Fruit fly (Drosophila melanogaster) Kc167 (cell line): Measurements from ENCODE around the gene CG7536.

Experiments
- Myc ChIP-seq: fragments of >200 bp; optimal IDR thresholded peaks from 2 replicates; lab custom pipeline; 2017; ENCODE audit warnings: missing external identifiers
- Sin3A ChIP-seq: fragments of >200 bp; optimal IDR thresholded peaks from 2 replicates; lab custom pipeline; 2018; ENCODE audit warnings: missing external identifiers
- h ChIP-seq: fragments of >200 bp; optimal IDR thresholded peaks from 3 replicates; lab custom pipeline; 2018; ENCODE audit warnings: missing external identifiers
- insv ChIP-seq: fragments of >200 bp; optimal IDR thresholded peaks from 3 replicates; lab custom pipeline; 2018; ENCODE audit warnings: missing external identifiers
- psq ChIP-seq: fragments of >200 bp; optimal IDR thresholded peaks from 2 replicates; lab custom pipeline; 2017; ENCODE audit warnings: missing external identifiers
- ttk ChIP-seq: sonication (Bioruptor generic); optimal IDR thresholded peaks from 2 replicates; lab custom pipeline; 2017; ENCODE audit warnings: missing external identifiers

CG7536 gene

dm6 chrX:18101778-18102177 is 13.4 kb upstream of the CG7536 start, which contains the start of gene Taf8:
Gene Taf8, plus strand, starts transcription at chrX:18101970.
- TF ChIP-seq psq (lab: Kevin White, UChicago), result no peak
- no peak for TF ChIP-seq h (lab: Kevin White, UChicago)
- TF ChIP-seq insv, result no peak
- no peak for TF ChIP-seq Myc (lab: Kevin White, UChicago)
- no peak for TF ChIP-seq ttk
- TF ChIP-seq Sin3A (lab: Kevin White, UChicago), result no peak

dm6 chrX:18101098-18101711 is 12.9 kb upstream of the CG7536 start, which contains the start of gene Mvb12:
Gene Mvb12, minus strand, starts transcription at chrX:18101314.
- TF ChIP-seq insv (no peak), Sin3A (lab: Kevin White, UChicago) (no peak), psq (lab: Kevin White, UChicago) (no peak), ttk (no peak), h (lab: Kevin White, UChicago) (no peak), Myc (lab: Kevin White, UChicago) (no peak)

- TF ChIP-seq h (lab: Kevin White, UChicago) (no peak), Sin3A (lab: Kevin White, UChicago) (no peak)
Measured at dm6 chrX:18100146-18100669, 11.9 kb upstream of the CG7536 start.

- TF ChIP-seq ttk (no peak), h (lab: Kevin White, UChicago) (no peak), Myc (lab: Kevin White, UChicago) (no peak)
Measured at dm6 chrX:18094747-18095352, 6.5 kb upstream of the CG7536 start.

dm6 chrX:18094130-18094529 is 5.8 kb upstream of the CG7536 start:
- TF ChIP-seq ttk (no peak), psq (lab: Kevin White, UChicago) (no peak), Myc (lab: Kevin White, UChicago) (no peak), h (lab: Kevin White, UChicago) (no peak), Sin3A (lab: Kevin White, UChicago) (no peak), insv (no peak)

dm6 chrX:18092810-18093222 is 4.5 kb upstream of the CG7536 start, which contains the start of gene RhoGAP16F:
Gene RhoGAP16F, plus strand, starts transcription at chrX:18093145.
- TF ChIP-seq insv (no peak), h (lab: Kevin White, UChicago) (no peak)

- TF ChIP-seq Myc (lab: Kevin White, UChicago) (no peak), psq (lab: Kevin White, UChicago) (no peak), ttk (peak; percentile 94), Sin3A (lab: Kevin White, UChicago) (no peak), h (lab: Kevin White, UChicago) (no peak), insv (no peak)
Measured at dm6 chrX:18092126-18092525, 3.8 kb upstream of the CG7536 start.

dm6 chrX:18091159-18091676 is 2.9 kb upstream of the CG7536 start, which contains the start of gene scu:
Gene scu, plus strand, starts transcription at chrX:18091259.
- no peak for TF ChIP-seq ttk
- no peak for TF ChIP-seq psq (lab: Kevin White, UChicago)
- no peak for TF ChIP-seq Sin3A (lab: Kevin White, UChicago)
- no peak for TF ChIP-seq insv
- no peak for TF ChIP-seq h (lab: Kevin White, UChicago)
- no peak for TF ChIP-seq Myc (lab: Kevin White, UChicago)

- no peak for TF ChIP-seq insv
- no peak for TF ChIP-seq h (lab: Kevin White, UChicago)
- no peak for TF ChIP-seq Myc (lab: Kevin White, UChicago)
- no peak for TF ChIP-seq ttk
- TF ChIP-seq Sin3A (lab: Kevin White, UChicago), result no peak
- TF ChIP-seq psq (lab: Kevin White, UChicago), result no peak
Measured at dm6 chrX:18090333-18090732, 2.0 kb upstream of the CG7536 start, which contains the start of gene Swt1. Gene Swt1, minus strand, starts transcription at chrX:18090509.

- TF ChIP-seq Sin3A (lab: Kevin White, UChicago), result no peak
- TF ChIP-seq ttk, result no peak
- no peak for TF ChIP-seq psq (lab: Kevin White, UChicago)
- no peak for TF ChIP-seq Myc (lab: Kevin White, UChicago)
- TF ChIP-seq h (lab: Kevin White, UChicago), result no peak
- TF ChIP-seq insv, result no peak
Measured at dm6 chrX:18085470-18085797, 2.9 kb downstream of the CG7536 start, which contains the start of gene Ada3. Gene Ada3, plus strand, starts transcription at chrX:18085761.

dm6 chrX:18084614-18085469 is 3.5 kb downstream of the CG7536 start:
- TF ChIP-seq Myc (lab: Kevin White, UChicago) (no peak), Sin3A (lab: Kevin White, UChicago) (no peak), ttk (no peak), h (lab: Kevin White, UChicago) (no peak), psq (lab: Kevin White, UChicago) (no peak), insv (no peak)
